Worm (Caenorhabditis elegans): ENCODE data around the gene sri-38.

- TF ChIP-seq tbx-7 (tag; optimal IDR thresholded peaks at IDR 0.05) (no peak), ceh-22 (tag; optimal IDR thresholded peaks at IDR 0.05) (no peak), ama-1 (optimal IDR thresholded peaks at IDR 0.05) (no peak), pag-3 (tag; optimal IDR thresholded peaks at IDR 0.05; ENCODE audit: borderline replicate concordance) (no peak), C38D4.7 (GFP tag; optimal IDR thresholded peaks at IDR 0.05) (no peak), pha-4 (tag; optimal IDR thresholded peaks at IDR 0.05) (no peak), syd-9 (tag; optimal IDR thresholded peaks at IDR 0.05) (no peak), fax-1 (tag; optimal IDR thresholded peaks at IDR 0.05) (no peak), rnt-1 (tag; optimal IDR thresholded peaks at IDR 0.05) (no peak)
These were observed 26.7 kb downstream of the sri-38 start, which contains the start of gene F22E5.21 for ce11 chrII:2637359-2637758.
